Worm (Caenorhabditis elegans) whole organism, L2 larva: ENCODE measurements around the gene srw-98.

Experiments used
- F13H6.1 ChIP-seq: sonication (generic microtip); optimal IDR thresholded peaks from 2 replicates; lab custom pipeline; 2016; ENCODE audit warnings: missing genetic modification characterization, missing compliant biosample characterization
- R02D3.7 ChIP-seq: fragments of 150-350 bp; optimal IDR thresholded peaks from 2 replicates; lab custom pipeline; 2014; ENCODE audit warnings: missing biosample characterization, missing genetic modification characterization
- Y55F3AM.14 ChIP-seq: fragments of 200-800 bp; sonication (Bioruptor generic); optimal IDR thresholded peaks from 2 replicates; lab custom pipeline; 2018; ENCODE audit warnings: mild to moderate bottlenecking, missing genetic modification characterization, missing compliant biosample characterization
- aly-2 ChIP-seq: fragments of 150-350 bp; optimal IDR thresholded peaks from 2 replicates; lab custom pipeline; 2014; ENCODE audit warnings: missing biosample characterization, missing genetic modification characterization
- ama-1 ChIP-seq: fragments of 150-350 bp; optimal IDR thresholded peaks from 2 replicates; lab custom pipeline; 2018; ENCODE audit warnings: inconsistent platforms
- blmp-1 ChIP-seq: sonication (generic microtip); optimal IDR thresholded peaks from 2 replicates; lab custom pipeline; 2017; ENCODE audit warnings: missing genetic modification characterization, mild to moderate bottlenecking, missing compliant biosample characterization, antibody characterized with exemption, moderate library complexity; ENCODE audit not compliant: insufficient read depth
- ceh-16 ChIP-seq: fragments of 150-350 bp; optimal IDR thresholded peaks from 2 replicates; lab custom pipeline; 2014; ENCODE audit warnings: missing biosample characterization, missing genetic modification characterization
- ceh-82 ChIP-seq: fragments of 150-350 bp; optimal IDR thresholded peaks from 2 replicates; lab custom pipeline; 2014; ENCODE audit warnings: missing biosample characterization, missing genetic modification characterization
- crh-2 ChIP-seq: sonication (generic microtip); optimal IDR thresholded peaks from 2 replicates; lab custom pipeline; 2017; ENCODE audit warnings: missing biosample characterization, missing genetic modification characterization
- elt-1 ChIP-seq: fragments of 150-350 bp; optimal IDR thresholded peaks from 2 replicates; lab custom pipeline; 2014; ENCODE audit warnings: missing biosample characterization, missing genetic modification characterization
- elt-3 ChIP-seq: sonication (generic microtip); optimal IDR thresholded peaks from 2 replicates; lab custom pipeline; 2017; ENCODE audit warnings: missing biosample characterization, missing genetic modification characterization
- lin-11 ChIP-seq: fragments of 150-350 bp; sonication (generic microtip); optimal IDR thresholded peaks from 2 replicates; lab custom pipeline; 2014; ENCODE audit warnings: missing biosample characterization, missing genetic modification characterization, inconsistent platforms, mixed read lengths
- lin-13 ChIP-seq: fragments of 150-350 bp; optimal IDR thresholded peaks from 2 replicates; lab custom pipeline; 2014; ENCODE audit warnings: missing biosample characterization, missing genetic modification reagents, missing genetic modification characterization
- lin-39 ChIP-seq: fragments of 150-350 bp; optimal IDR thresholded peaks from 2 replicates; lab custom pipeline; 2014; ENCODE audit warnings: missing biosample characterization, missing genetic modification reagents, missing genetic modification characterization
- lsy-2 ChIP-seq, 2 experiments: fragments of 150-350 bp in 1 of 2; sonication (generic microtip) in 1 of 2; optimal IDR thresholded peaks; 2 replicates each; lab custom pipeline; 2014 to 2017; ENCODE audit warnings: missing biosample characterization in 2 of 2, missing genetic modification characterization in 2 of 2
- nhr-10 ChIP-seq: sonication (generic microtip); optimal IDR thresholded peaks from 2 replicates; lab custom pipeline; 2017; ENCODE audit warnings: missing biosample characterization, missing genetic modification characterization
- nhr-11 ChIP-seq: fragments of 150-350 bp; optimal IDR thresholded peaks from 2 replicates; lab custom pipeline; 2014; ENCODE audit warnings: missing biosample characterization, missing genetic modification characterization
- nhr-12 ChIP-seq: fragments of 150-350 bp; optimal IDR thresholded peaks from 2 replicates; lab custom pipeline; 2014; ENCODE audit warnings: missing biosample characterization, missing genetic modification characterization
- nhr-129 ChIP-seq: fragments of 150-350 bp; optimal IDR thresholded peaks from 2 replicates; lab custom pipeline; 2014; ENCODE audit warnings: missing biosample characterization, missing genetic modification characterization
- nhr-21 ChIP-seq: fragments of 150-350 bp; optimal IDR thresholded peaks from 2 replicates; lab custom pipeline; 2014; ENCODE audit warnings: missing biosample characterization, missing genetic modification characterization
- nhr-23 ChIP-seq: fragments of 150-350 bp; optimal IDR thresholded peaks from 2 replicates; lab custom pipeline; 2014; ENCODE audit warnings: missing biosample characterization, missing genetic modification reagents, missing genetic modification characterization
- nhr-25 ChIP-seq: fragments of 150-350 bp; sonication (generic microtip); optimal IDR thresholded peaks from 3 replicates; lab custom pipeline; 2014; ENCODE audit warnings: missing biosample characterization, missing genetic modification characterization
- nhr-6 ChIP-seq: fragments of 150-350 bp; optimal IDR thresholded peaks from 2 replicates; lab custom pipeline; 2014; ENCODE audit warnings: missing biosample characterization, missing genetic modification characterization
- peb-1 ChIP-seq: fragments of 150-350 bp; optimal IDR thresholded peaks from 2 replicates; lab custom pipeline; 2014; ENCODE audit warnings: missing biosample characterization, missing genetic modification characterization
- sem-4 ChIP-seq: fragments of 150-350 bp; optimal IDR thresholded peaks from 2 replicates; lab custom pipeline; 2014; ENCODE audit warnings: missing biosample characterization, missing genetic modification reagents, missing genetic modification characterization
- skn-1 ChIP-seq: sonication (generic microtip); optimal IDR thresholded peaks from 2 replicates; lab custom pipeline; 2017; ENCODE audit warnings: missing biosample characterization, missing genetic modification characterization
- sma-3 ChIP-seq: sonication (generic microtip); optimal IDR thresholded peaks from 2 replicates; lab custom pipeline; 2016; ENCODE audit warnings: missing genetic modification reagents, missing genetic modification characterization, missing compliant biosample characterization
- snpc-4 ChIP-seq: fragments of 150-350 bp; optimal IDR thresholded peaks from 2 replicates; lab custom pipeline; 2014; ENCODE audit warnings: missing biosample characterization, missing genetic modification characterization
- unc-39 ChIP-seq: fragments of 150-350 bp; optimal IDR thresholded peaks from 2 replicates; lab custom pipeline; 2014; ENCODE audit warnings: missing biosample characterization, missing genetic modification characterization
- zag-1 ChIP-seq: fragments of 150-350 bp; optimal IDR thresholded peaks from 2 replicates; lab custom pipeline; 2014; ENCODE audit warnings: missing biosample characterization, missing genetic modification characterization
- ztf-1 ChIP-seq: fragments of 200-800 bp; sonication (Bioruptor generic); conservative IDR thresholded peaks from 2 replicates; pipeline ENCODE4 v1.3.6; 2022; ENCODE audit warnings: missing genetic modification characterization, missing compliant biosample characterization
- ztf-4 ChIP-seq: fragments of 150-350 bp; optimal IDR thresholded peaks from 2 replicates; lab custom pipeline; 2014; ENCODE audit warnings: missing biosample characterization, missing genetic modification characterization

srw-98 gene

DNA sequence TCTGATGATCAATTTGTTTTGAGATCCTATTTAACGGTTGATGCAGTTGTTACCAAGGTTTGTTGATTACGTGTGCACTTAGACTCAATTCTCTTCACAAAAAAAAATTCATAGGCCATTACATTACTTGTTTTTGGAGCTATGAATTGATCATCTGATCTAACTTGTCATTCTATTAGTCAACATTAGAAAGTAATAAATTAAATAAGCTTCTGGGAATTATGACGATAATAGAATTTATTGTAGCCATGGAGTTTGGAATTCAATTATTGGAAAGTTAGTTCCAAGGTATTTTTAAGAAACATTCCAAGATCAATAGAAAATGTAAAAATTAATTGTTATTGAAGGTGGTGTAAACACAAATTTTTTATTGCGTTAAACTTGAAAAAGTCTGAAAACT is 40.1 kb upstream of the srw-98 start:
- TF ChIP-seq lin-13 (GFP tag; lab: Kevin White, UChicago) (no peak), snpc-4 (tag; lab: Kevin White, UChicago) (no peak), nhr-23 (tag; lab: Kevin White, UChicago) (no peak), skn-1 (tag; lab: Kevin White, UChicago) (no peak), lsy-2 (tag; optimal IDR thresholded peaks at IDR 0.05; lab: Kevin White, UChicago) (no peak)

DNA sequence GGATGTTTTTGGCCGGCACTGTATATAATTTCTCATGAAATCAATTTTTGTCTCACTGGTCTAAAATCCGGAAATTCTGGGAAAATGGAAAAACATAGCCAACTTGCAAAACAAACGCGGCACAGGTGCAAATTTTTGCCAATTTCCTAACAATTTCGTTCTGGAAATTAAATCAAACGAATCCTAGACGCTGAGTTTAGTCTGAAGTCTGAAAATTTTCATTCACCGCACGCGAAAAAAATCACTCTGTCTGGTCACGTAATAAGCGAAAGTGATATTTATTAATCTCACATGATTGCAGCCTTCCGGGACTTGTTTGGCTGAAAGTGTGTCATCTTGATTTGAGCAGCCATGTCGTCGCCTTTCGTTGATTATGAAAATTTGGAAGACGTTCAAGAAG is 38.8 kb upstream of the srw-98 start, which contains the start of gene srw-103:
Gene srw-103 (plus strand): TSS at position 301 of the 400 bp plus-strand sequence.
- TF ChIP-seq ceh-82 (tag; lab: Kevin White, UChicago) = no peak
- no peak for TF ChIP-seq elt-3 (tag; lab: Kevin White, UChicago)
- TF ChIP-seq lin-39 (tag; lab: Kevin White, UChicago) = no peak

DNA sequence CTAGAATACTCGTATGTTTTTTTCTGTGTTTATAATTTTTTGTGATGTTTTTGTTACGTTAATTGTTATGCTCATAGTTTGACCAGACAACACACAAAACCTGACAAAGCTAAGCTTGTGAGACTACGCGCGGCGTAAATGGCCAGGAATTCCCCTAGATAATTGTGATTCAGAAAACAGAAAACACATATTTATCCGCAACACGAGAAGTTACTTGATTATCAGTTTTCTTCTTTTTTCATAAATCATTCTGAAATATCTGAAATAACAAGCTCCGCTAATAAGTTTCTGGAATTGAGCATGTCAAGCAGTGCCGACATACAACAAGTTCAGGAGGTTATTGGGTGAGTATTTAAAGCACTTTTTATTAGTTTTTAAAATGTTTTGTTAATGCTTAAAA is 32.8 kb upstream of the srw-98 start, which contains the start of gene srw-100:
Gene srw-100 (plus strand): TSS at position 301 of the 400 bp plus-strand sequence.
- TF ChIP-seq skn-1 (tag; lab: Kevin White, UChicago) = no peak
- no peak for TF ChIP-seq unc-39
- no peak for TF ChIP-seq nhr-23 (tag; lab: Kevin White, UChicago)
- TF ChIP-seq R02D3.7 (tag; lab: Kevin White, UChicago) = no peak
- TF ChIP-seq nhr-6 (tag; lab: Kevin White, UChicago) = no peak
- TF ChIP-seq lin-11 = no peak
- no peak for TF ChIP-seq crh-2 (tag; lab: Kevin White, UChicago)
- no peak for TF ChIP-seq nhr-11 (tag; lab: Kevin White, UChicago)
- TF ChIP-seq sem-4 (tag; lab: Kevin White, UChicago) = no peak
- TF ChIP-seq Y55F3AM.14 = no peak
- TF ChIP-seq aly-2 = no peak
- no peak for TF ChIP-seq elt-1 (tag; lab: Kevin White, UChicago)
- no peak for TF ChIP-seq ama-1
- TF ChIP-seq, all 48 proteins: peak for 0

DNA sequence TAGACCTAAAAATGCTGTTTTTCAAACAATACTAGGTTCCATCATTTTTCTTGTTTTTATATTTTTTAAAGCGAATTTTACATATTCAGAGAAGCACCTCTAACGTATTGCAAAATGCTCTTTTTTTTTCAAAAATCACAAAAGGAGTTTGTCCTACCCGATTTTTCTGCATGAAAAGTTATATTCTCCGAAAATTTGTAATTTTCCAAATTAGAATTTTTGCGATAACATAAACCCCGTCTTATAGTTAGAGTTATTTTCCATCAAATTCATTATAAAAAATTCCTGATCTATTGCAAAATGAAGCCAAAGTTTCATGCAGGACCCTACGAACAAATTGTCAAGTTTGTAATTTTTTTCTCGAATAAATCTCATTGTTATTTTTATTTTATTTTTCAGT is 30.3 kb upstream of the srw-98 start, which contains the start of gene srw-99:
Gene srw-99 (plus strand): TSS at position 301 of the 400 bp plus-strand sequence.
- TF ChIP-seq ama-1 (no peak), nhr-21 (tag; lab: Kevin White, UChicago) (no peak), lin-13 (GFP tag; lab: Kevin White, UChicago) (no peak), ceh-16 (tag; lab: Kevin White, UChicago) (no peak), zag-1 (no peak), lsy-2 (tag; optimal IDR thresholded peaks at IDR 0.05; lab: Kevin White, UChicago) (no peak), ztf-4 (tag; lab: Kevin White, UChicago) (no peak), sma-3 (GFP tag; lab: Kevin White, UChicago) (no peak), R02D3.7 (tag; lab: Kevin White, UChicago) (no peak), elt-1 (tag; lab: Kevin White, UChicago) (no peak), nhr-25 (tag; lab: Kevin White, UChicago) (no peak), blmp-1 (tag; lab: Kevin White, UChicago) (no peak), ztf-1 (GFP tag; lab: Robert Waterston, UW) (no peak), lin-39 (tag; lab: Kevin White, UChicago) (no peak), snpc-4 (tag; lab: Kevin White, UChicago) (no peak), nhr-129 (tag; lab: Kevin White, UChicago) (no peak), nhr-12 (tag; lab: Kevin White, UChicago) (no peak)
- TF ChIP-seq, all 48 proteins: peak for 0

DNA sequence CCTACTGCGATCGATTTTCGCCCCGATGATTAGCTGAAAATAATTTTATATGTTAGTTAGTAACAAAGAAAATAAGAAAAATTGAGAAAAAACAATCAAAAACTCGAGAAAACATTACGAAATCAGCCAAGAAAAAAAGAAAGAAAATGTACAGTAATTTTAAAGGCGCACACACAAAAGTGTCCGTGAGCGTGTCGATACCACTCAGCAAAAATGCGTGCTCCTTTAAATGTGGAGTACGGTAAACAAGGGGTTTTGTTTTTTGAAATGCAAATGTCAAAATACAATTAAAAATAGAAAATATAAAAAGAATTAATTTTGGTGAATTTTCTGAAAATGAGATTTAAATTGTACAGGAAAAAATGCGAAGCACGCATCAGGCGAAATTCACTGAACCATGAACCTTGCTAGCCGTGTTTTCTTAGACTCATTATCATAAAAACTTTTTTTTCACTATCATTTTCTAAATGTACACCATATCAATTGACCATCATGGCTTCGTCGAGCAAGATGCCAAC is 23.5 kb upstream of the srw-98 start, which contains the start of gene srw-90:
Gene srw-90 (plus strand): TSS at position 468 of the 518 bp plus-strand sequence.
- TF ChIP-seq ceh-82 (tag; lab: Kevin White, UChicago) (no peak), sem-4 (tag; lab: Kevin White, UChicago) (no peak), Y55F3AM.14 (no peak), sma-3 (GFP tag; lab: Kevin White, UChicago) (no peak), snpc-4 (tag; lab: Kevin White, UChicago) (no peak), elt-1 (tag; lab: Kevin White, UChicago) (no peak), nhr-10 (no peak), F13H6.1 (tag; lab: Kevin White, UChicago) (no peak), peb-1 (tag; lab: Kevin White, UChicago) (no peak)
